Worm (Caenorhabditis elegans) whole organism, L2 larva: ENCODE measurements around the gene R05H5.3.

ENCODE experiments used
- F13H6.1 ChIP-seq: sonication (generic microtip); optimal IDR thresholded peaks from 2 replicates; lab custom pipeline; 2016; ENCODE audit warnings: missing genetic modification characterization, missing compliant biosample characterization
- ceh-82 ChIP-seq: fragments of 150-350 bp; optimal IDR thresholded peaks from 2 replicates; lab custom pipeline; 2014; ENCODE audit warnings: missing biosample characterization, missing genetic modification characterization
- egl-27 ChIP-seq: sonication (generic microtip); optimal IDR thresholded peaks from 3 replicates; lab custom pipeline; 2017; ENCODE audit warnings: missing biosample characterization, missing genetic modification reagents, missing genetic modification characterization
- elt-3 ChIP-seq: sonication (generic microtip); optimal IDR thresholded peaks from 2 replicates; lab custom pipeline; 2017; ENCODE audit warnings: missing biosample characterization, missing genetic modification characterization
- lin-11 ChIP-seq: fragments of 150-350 bp; sonication (generic microtip); optimal IDR thresholded peaks from 2 replicates; lab custom pipeline; 2014; ENCODE audit warnings: missing biosample characterization, missing genetic modification characterization, inconsistent platforms, mixed read lengths
- lin-39 ChIP-seq: fragments of 150-350 bp; optimal IDR thresholded peaks from 2 replicates; lab custom pipeline; 2014; ENCODE audit warnings: missing biosample characterization, missing genetic modification reagents, missing genetic modification characterization
- lsy-2 ChIP-seq, 2 experiments: fragments of 150-350 bp in 1 of 2; sonication (generic microtip) in 1 of 2; optimal IDR thresholded peaks; 2 replicates each; lab custom pipeline; 2014 to 2017; ENCODE audit warnings: missing biosample characterization in 2 of 2, missing genetic modification characterization in 2 of 2
- mdl-1 ChIP-seq, 2 experiments: fragments of 150-350 bp in 1 of 2; sonication (generic microtip) in 1 of 2; optimal IDR thresholded peaks; 2 replicates each; lab custom pipeline; 2017; ENCODE audit warnings: missing biosample characterization in 2 of 2, missing genetic modification characterization in 2 of 2
- ztf-4 ChIP-seq: fragments of 150-350 bp; optimal IDR thresholded peaks from 2 replicates; lab custom pipeline; 2014; ENCODE audit warnings: missing biosample characterization, missing genetic modification characterization

- no peak for TF ChIP-seq ceh-82 (tag; lab: Kevin White, UChicago)
- TF ChIP-seq lsy-2 (tag; optimal IDR thresholded peaks at IDR 0.05; lab: Kevin White, UChicago), result no peak
- TF ChIP-seq ztf-4, result no peak
- TF ChIP-seq mdl-1 (tag; optimal IDR thresholded peaks at IDR 0.05; lab: Kevin White, UChicago), result no peak
- no peak for TF ChIP-seq lin-39 (tag; lab: Kevin White, UChicago)
- no peak for TF ChIP-seq lin-11 (tag; lab: Kevin White, UChicago)
- TF ChIP-seq F13H6.1 (tag; lab: Kevin White, UChicago), result no peak
- no peak for TF ChIP-seq elt-3 (tag; lab: Kevin White, UChicago)
- TF ChIP-seq egl-27 (tag; lab: Kevin White, UChicago), result no peak
Measured at ce11 chrII:10162785-10163184, 34.6 kb upstream of the R05H5.3 start.
